Fruit fly (Drosophila melanogaster) whole organism, prepupa: ENCODE data around the gene CG2898.

Experiments
- CG11762 ChIP-seq: fragments of 200-800 bp; sonication (Bioruptor generic); optimal IDR thresholded peaks from 3 replicates; lab custom pipeline; 2016; ENCODE audit warnings: missing biosample characterization, missing genetic modification characterization; ENCODE audit not compliant: insufficient read depth
- CG15336 ChIP-seq: fragments of 200-800 bp; sonication (Bioruptor generic); IDR thresholded peaks from 2 replicates; pipeline ENCODE4 v1.3.6; 2022; ENCODE audit warnings: missing biosample characterization, missing genetic modification characterization
- CG16779 ChIP-seq: fragments of 200-800 bp; sonication (Bioruptor generic); optimal IDR thresholded peaks from 3 replicates; lab custom pipeline; 2017; ENCODE audit warnings: missing biosample characterization, mild to moderate bottlenecking, missing genetic modification characterization
- CG9139 ChIP-seq: fragments of 200-800 bp; sonication (Bioruptor generic); optimal IDR thresholded peaks from 3 replicates; lab custom pipeline; 2017; ENCODE audit warnings: missing biosample characterization, mild to moderate bottlenecking, missing genetic modification characterization
- Eip78C ChIP-seq: fragments of 200-800 bp; sonication (Bioruptor generic); peaks from one replicate; lab custom pipeline; 2016; ENCODE audit warnings: missing biosample characterization, missing genetic modification characterization
- Lpt ChIP-seq: fragments of 200-800 bp; sonication (Bioruptor generic); optimal IDR thresholded peaks from 3 replicates; lab custom pipeline; 2016; ENCODE audit warnings: missing biosample characterization, missing genetic modification characterization
- OdsH ChIP-seq: fragments of 200-800 bp; sonication (Bioruptor generic); optimal IDR thresholded peaks from 3 replicates; lab custom pipeline; 2016; ENCODE audit warnings: missing biosample characterization, missing genetic modification characterization
- Sox102F ChIP-seq: fragments of 200-800 bp; sonication (Bioruptor generic); optimal IDR thresholded peaks from 2 replicates; lab custom pipeline; 2016; ENCODE audit warnings: missing biosample characterization, mild to moderate bottlenecking, missing genetic modification characterization
- lz ChIP-seq: fragments of 200-800 bp; sonication (Bioruptor generic); optimal IDR thresholded peaks from 3 replicates; lab custom pipeline; 2016; ENCODE audit warnings: missing biosample characterization, missing genetic modification characterization
- net ChIP-seq: fragments of 200-800 bp; sonication (Bioruptor generic); optimal IDR thresholded peaks from 3 replicates; lab custom pipeline; 2016; ENCODE audit warnings: missing biosample characterization, missing genetic modification characterization
- ss ChIP-seq, 2 experiments: fragments of 200-800 bp; sonication (Bioruptor generic); optimal IDR thresholded peaks; 2 replicates in 1 of 2; 3 replicates in 1 of 2; lab custom pipeline; 2017 to 2018; ENCODE audit warnings: mild to moderate bottlenecking in 2 of 2, missing biosample characterization in 2 of 2, missing genetic modification characterization in 2 of 2, moderate library complexity in 1 of 2
- svp ChIP-seq: fragments of 200-800 bp; sonication (Bioruptor generic); peaks from one replicate; lab custom pipeline; 2016; ENCODE audit warnings: missing biosample characterization, missing genetic modification characterization

DNA sequence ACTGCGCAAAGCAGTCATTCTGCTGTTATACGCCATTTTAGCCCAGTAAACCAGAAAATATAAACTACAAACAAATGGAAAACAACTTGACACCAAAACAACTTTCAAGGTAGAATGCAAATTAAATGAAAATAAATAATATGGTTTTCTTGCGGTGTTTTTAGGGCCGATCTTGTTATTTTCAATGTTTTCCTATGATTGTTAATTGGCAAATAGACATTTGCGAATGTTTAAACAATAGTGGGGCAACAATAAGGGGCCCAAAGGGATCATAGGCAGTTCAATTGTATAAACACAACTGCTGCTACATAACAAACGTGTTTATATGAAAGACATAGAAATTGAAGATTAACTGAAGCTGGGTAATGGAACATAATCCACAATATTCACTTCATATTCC is 21.7 kb downstream of the CG2898 start:
- TF ChIP-seq ss (GFP tag; optimal IDR thresholded peaks at IDR 0.05; lab: Kevin White, UChicago) (no peak), Lpt (GFP tag; lab: Kevin White, UChicago) (no peak), CG16779 (no peak), net (GFP tag; lab: Kevin White, UChicago) (no peak), CG15336 (GFP tag; lab: Robert Waterston, UW) (no peak), lz (GFP tag; lab: Kevin White, UChicago) (no peak), svp (GFP tag; lab: Kevin White, UChicago) (no peak), Sox102F (GFP tag; lab: Kevin White, UChicago) (no peak), Eip78C (GFP tag; lab: Kevin White, UChicago) (no peak), CG9139 (GFP tag; lab: Kevin White, UChicago) (no peak), OdsH (GFP tag; lab: Kevin White, UChicago) (no peak), CG11762 (GFP tag; lab: Kevin White, UChicago) (no peak)
